Fruit fly (Drosophila melanogaster) whole organism, embryonic: Measurements from ENCODE around the gene CG42299.

Experiments used
- Atf6 ChIP-seq: fragments of 200-800 bp; sonication (Bioruptor generic); IDR thresholded peaks from 2 replicates; pipeline ENCODE4 v1.3.6; 2022; ENCODE audit warnings: missing biosample characterization, missing genetic modification characterization
- CG10209 ChIP-seq: fragments of 200-800 bp; sonication (Bioruptor generic); optimal IDR thresholded peaks from 3 replicates; lab custom pipeline; 2017; ENCODE audit warnings: missing biosample characterization, mild to moderate bottlenecking, missing genetic modification characterization, missing genetic modification reagents
- CG10462 ChIP-seq: fragments of 200-800 bp; sonication (Bioruptor generic); optimal IDR thresholded peaks from 2 replicates; lab custom pipeline; 2016; ENCODE audit warnings: missing biosample characterization, missing genetic modification characterization
- CG10654 ChIP-seq: fragments of 200-800 bp; sonication (Bioruptor generic); optimal IDR thresholded peaks from 2 replicates; lab custom pipeline; 2016; ENCODE audit warnings: missing biosample characterization, missing genetic modification characterization
- CG11696 ChIP-seq: fragments of 200-800 bp; sonication (Bioruptor generic); IDR thresholded peaks from 2 replicates; pipeline ENCODE4 v1.3.6; 2022; ENCODE audit warnings: missing biosample characterization, missing genetic modification characterization
- CG12071 ChIP-seq: fragments of 200-800 bp; sonication (Bioruptor generic); optimal IDR thresholded peaks from 3 replicates; lab custom pipeline; 2018; ENCODE audit warnings: missing biosample characterization, mild to moderate bottlenecking, missing genetic modification characterization
- CG14050 ChIP-seq: fragments of 200-800 bp; sonication (Bioruptor generic); IDR thresholded peaks from 3 replicates; pipeline ENCODE4 v1.3.6; 2022; ENCODE audit warnings: missing biosample characterization, missing genetic modification characterization
- CG15514 ChIP-seq: fragments of 200-800 bp; sonication (Bioruptor generic); optimal IDR thresholded peaks from 3 replicates; lab custom pipeline; 2017; ENCODE audit warnings: missing biosample characterization, missing genetic modification characterization, mild to moderate bottlenecking, moderate library complexity, missing genetic modification reagents
- CG1602 ChIP-seq: fragments of 200-800 bp; sonication (Bioruptor generic); optimal IDR thresholded peaks from 3 replicates; lab custom pipeline; 2016; ENCODE audit warnings: missing biosample characterization, missing genetic modification characterization
- CG1647 ChIP-seq: fragments of 200-800 bp; sonication (Bioruptor generic); optimal IDR thresholded peaks from 3 replicates; lab custom pipeline; 2016; ENCODE audit warnings: missing biosample characterization, missing genetic modification characterization
- CG17186 ChIP-seq: fragments of 200-800 bp; sonication (Bioruptor generic); optimal IDR thresholded peaks from 3 replicates; lab custom pipeline; 2017; ENCODE audit warnings: missing biosample characterization, missing genetic modification reagents, missing genetic modification characterization
- CG31224 ChIP-seq: fragments of 200-800 bp; sonication (Bioruptor generic); IDR thresholded peaks from 2 replicates; pipeline ENCODE4 v1.3.6; 2022; ENCODE audit warnings: missing biosample characterization, missing genetic modification characterization
- CG33213 ChIP-seq: fragments of 200-800 bp; sonication (Bioruptor generic); optimal IDR thresholded peaks from 3 replicates; lab custom pipeline; 2016; ENCODE audit warnings: missing biosample characterization, missing genetic modification characterization
- CG8944 ChIP-seq: fragments of 200-800 bp; sonication (Bioruptor generic); optimal IDR thresholded peaks from 3 replicates; lab custom pipeline; 2016; ENCODE audit warnings: missing biosample characterization, missing genetic modification characterization
- CG9817 ChIP-seq: fragments of 200-800 bp; sonication (Bioruptor generic); optimal IDR thresholded peaks from 2 replicates; lab custom pipeline; 2018; ENCODE audit warnings: missing biosample characterization, mild to moderate bottlenecking, missing genetic modification characterization, moderate library complexity
- CTCF ChIP-seq: fragments of 200-800 bp; sonication (Bioruptor generic); optimal IDR thresholded peaks from 2 replicates; lab custom pipeline; 2017; ENCODE audit warnings: missing biosample characterization, mild to moderate bottlenecking, missing genetic modification characterization, moderate library complexity
- Camta ChIP-seq: fragments of 200-800 bp; sonication (Bioruptor generic); optimal IDR thresholded peaks from 2 replicates; lab custom pipeline; 2016; ENCODE audit warnings: missing biosample characterization, missing genetic modification characterization
- CoRest ChIP-seq: fragments of 200-800 bp; sonication (Bioruptor generic); optimal IDR thresholded peaks from 3 replicates; lab custom pipeline; 2018; ENCODE audit warnings: missing biosample characterization, mild to moderate bottlenecking, missing genetic modification characterization, moderate library complexity
- Dip2 ChIP-seq: fragments of 200-800 bp; sonication (Bioruptor generic); IDR thresholded peaks from 2 replicates; pipeline ENCODE4 v1.3.6; 2022; ENCODE audit warnings: missing biosample characterization, missing genetic modification characterization
- GATAe ChIP-seq: fragments of 200-800 bp; sonication (Bioruptor generic); conservative IDR thresholded peaks from 2 replicates; pipeline ENCODE4 v1.3.6; 2022; ENCODE audit warnings: missing biosample characterization, missing genetic modification characterization
- HLH3B ChIP-seq: fragments of 200-800 bp; sonication (Bioruptor generic); IDR thresholded peaks from 2 replicates; pipeline ENCODE4 v1.3.6; 2022; ENCODE audit warnings: missing biosample characterization, missing genetic modification characterization
- Hand ChIP-seq: fragments of 200-800 bp; sonication (Bioruptor generic); optimal IDR thresholded peaks from 2 replicates; lab custom pipeline; 2017; ENCODE audit warnings: mild to moderate bottlenecking, missing biosample characterization, missing genetic modification reagents, missing genetic modification characterization
- HmgZ ChIP-seq: fragments of 200-800 bp; sonication (Bioruptor generic); optimal IDR thresholded peaks from 2 replicates; lab custom pipeline; 2018; ENCODE audit warnings: missing biosample characterization, mild to moderate bottlenecking, missing genetic modification characterization
- Hr78 ChIP-seq, 2 experiments: fragments of 200-800 bp in 1 of 2; fragments of >200 bp in 1 of 2; sonication (Bioruptor generic) in 1 of 2; optimal IDR thresholded peaks; 2 replicates each; lab custom pipeline; 2017 to 2019; ENCODE audit warnings: missing biosample characterization in 2 of 2, missing genetic modification characterization in 2 of 2, mild to moderate bottlenecking in 1 of 2, moderate library complexity in 1 of 2
- Lim3 ChIP-seq: fragments of 200-800 bp; sonication (Bioruptor generic); IDR thresholded peaks from 2 replicates; pipeline ENCODE4 v1.3.6; 2022; ENCODE audit warnings: missing biosample characterization, missing genetic modification characterization
- Lpt ChIP-seq: fragments of >200 bp; optimal IDR thresholded peaks from 2 replicates; lab custom pipeline; 2018; ENCODE audit warnings: missing biosample characterization, missing genetic modification characterization
- Myb ChIP-seq: fragments of 200-800 bp; sonication (Bioruptor generic); optimal IDR thresholded peaks from 2 replicates; lab custom pipeline; 2016; ENCODE audit warnings: missing biosample characterization, missing genetic modification characterization
- NfI ChIP-seq: fragments of 200-800 bp; sonication (Bioruptor generic); optimal IDR thresholded peaks from 3 replicates; lab custom pipeline; 2018; ENCODE audit warnings: missing biosample characterization, mild to moderate bottlenecking, missing genetic modification characterization, moderate library complexity
- Pdp1 ChIP-seq, 2 experiments: fragments of 200-800 bp; sonication (Bioruptor generic); optimal IDR thresholded peaks; 3 replicates each; lab custom pipeline; 2016; ENCODE audit warnings: missing biosample characterization in 2 of 2, missing genetic modification characterization in 2 of 2, mild to moderate bottlenecking in 1 of 2, moderate library complexity in 1 of 2
- Poxn ChIP-seq: fragments of 200-800 bp; sonication (Bioruptor generic); IDR thresholded peaks from 2 replicates; pipeline ENCODE4 v1.3.6; 2022; ENCODE audit warnings: missing biosample characterization, missing genetic modification characterization
- Rfx ChIP-seq: fragments of 200-800 bp; sonication (Bioruptor generic); IDR thresholded peaks from 2 replicates; pipeline ENCODE4 v1.3.6; 2022; ENCODE audit warnings: missing biosample characterization, missing genetic modification characterization
- Rx ChIP-seq: fragments of 200-800 bp; sonication (Bioruptor generic); IDR thresholded peaks from 2 replicates; pipeline ENCODE4 v1.3.6; 2022; ENCODE audit warnings: missing biosample characterization, missing genetic modification characterization
- Trl ChIP-seq, 3 experiments: fragments of >200 bp in 2 of 3; fragments of 200-800 bp in 1 of 3; sonication (Bioruptor generic) in 1 of 3; optimal IDR thresholded peaks; 2 replicates in 1 of 3; 3 replicates in 2 of 3; lab custom pipeline; 2016 to 2017; ENCODE audit warnings: missing biosample characterization in 1 of 3, missing genetic modification characterization in 1 of 3
- ac ChIP-seq: fragments of 200-800 bp; sonication (Bioruptor generic); optimal IDR thresholded peaks from 3 replicates; lab custom pipeline; 2017; ENCODE audit warnings: missing biosample characterization, mild to moderate bottlenecking, missing genetic modification characterization
- corto ChIP-seq: fragments of 200-800 bp; sonication (Bioruptor generic); optimal IDR thresholded peaks from 2 replicates; lab custom pipeline; 2016; ENCODE audit warnings: missing biosample characterization, mild to moderate bottlenecking, missing genetic modification characterization, moderate library complexity
- crp ChIP-seq, 2 experiments: fragments of 200-800 bp; sonication (Bioruptor generic); optimal IDR thresholded peaks; 2 replicates in 1 of 2; 3 replicates in 1 of 2; lab custom pipeline; 2017; ENCODE audit warnings: missing biosample characterization in 2 of 2, missing genetic modification characterization in 2 of 2, mild to moderate bottlenecking in 1 of 2, moderate library complexity in 1 of 2
- dysf ChIP-seq: fragments of 200-800 bp; sonication (Bioruptor generic); IDR thresholded peaks from 3 replicates; pipeline ENCODE4 v1.3.6; 2022; ENCODE audit warnings: missing biosample characterization, missing genetic modification characterization
- en ChIP-seq: fragments of 200-800 bp; sonication (Bioruptor generic); optimal IDR thresholded peaks from 2 replicates; lab custom pipeline; 2016; ENCODE audit warnings: missing biosample characterization, missing genetic modification characterization
- exex ChIP-seq: fragments of 200-800 bp; sonication (Bioruptor generic); optimal IDR thresholded peaks from 4 replicates; lab custom pipeline; 2018; ENCODE audit warnings: missing biosample characterization, mild to moderate bottlenecking, missing genetic modification characterization, moderate library complexity
- fd3F ChIP-seq: fragments of 200-800 bp; sonication (Bioruptor generic); optimal IDR thresholded peaks from 2 replicates; lab custom pipeline; 2018; ENCODE audit warnings: missing biosample characterization, mild to moderate bottlenecking, missing genetic modification characterization, moderate library complexity
- kah ChIP-seq: fragments of 200-800 bp; sonication (Bioruptor generic); optimal IDR thresholded peaks from 2 replicates; lab custom pipeline; 2018; ENCODE audit warnings: missing biosample characterization, mild to moderate bottlenecking, missing genetic modification characterization
- ken ChIP-seq: fragments of 200-800 bp; sonication (Bioruptor generic); IDR thresholded peaks from 3 replicates; pipeline ENCODE4 v1.3.6; 2022; ENCODE audit warnings: missing biosample characterization, missing genetic modification characterization
- kni ChIP-seq: fragments of 200-800 bp; sonication (Bioruptor generic); optimal IDR thresholded peaks from 3 replicates; lab custom pipeline; 2017; ENCODE audit warnings: mild to moderate bottlenecking, missing biosample characterization, missing genetic modification reagents, missing genetic modification characterization
- nmo ChIP-seq: fragments of 200-800 bp; sonication (Bioruptor generic); optimal IDR thresholded peaks from 2 replicates; lab custom pipeline; 2018; ENCODE audit warnings: missing biosample characterization, mild to moderate bottlenecking, missing genetic modification characterization, moderate library complexity
- nom ChIP-seq: fragments of 200-800 bp; sonication (Bioruptor generic); optimal IDR thresholded peaks from 2 replicates; lab custom pipeline; 2017; ENCODE audit warnings: missing biosample characterization, missing genetic modification characterization, mild to moderate bottlenecking, moderate library complexity, missing genetic modification reagents
- pb ChIP-seq: fragments of 200-800 bp; sonication (Bioruptor generic); optimal IDR thresholded peaks from 3 replicates; lab custom pipeline; 2016; ENCODE audit warnings: missing biosample characterization, missing genetic modification characterization
- pfk ChIP-seq: fragments of 200-800 bp; sonication (Bioruptor generic); optimal IDR thresholded peaks from 2 replicates; lab custom pipeline; 2018; ENCODE audit warnings: missing biosample characterization, mild to moderate bottlenecking, missing genetic modification characterization, moderate library complexity
- shn ChIP-seq: fragments of 200-800 bp; sonication (Bioruptor generic); optimal IDR thresholded peaks from 3 replicates; lab custom pipeline; 2016; ENCODE audit warnings: missing biosample characterization, missing genetic modification characterization
- slp2 ChIP-seq: fragments of 200-800 bp; sonication (Bioruptor generic); optimal IDR thresholded peaks from 2 replicates; lab custom pipeline; 2016; ENCODE audit warnings: missing biosample characterization, missing genetic modification characterization
- sug ChIP-seq: fragments of 200-800 bp; optimal IDR thresholded peaks from 2 replicates; lab custom pipeline; 2019; ENCODE audit warnings: missing biosample characterization, mild to moderate bottlenecking, missing genetic modification characterization, moderate library complexity

CG42299 gene

dm6 chrX:15579579-15579978 is 4.1 kb upstream of the CG42299 start (continued):
- TF ChIP-seq nmo (GFP tag; lab: Kevin White, UChicago) (peak; percentile 89), Dip2 (GFP tag; lab: Robert Waterston, UW) (no peak; the same call in 1 of the 2 replicates), pfk (GFP tag; lab: Kevin White, UChicago) (no peak), Atf6 (GFP tag; lab: Robert Waterston, UW) (peak; percentile 94), HLH3B (GFP tag; lab: Robert Waterston, UW) (peak; percentile 86), CG10654 (GFP tag; lab: Kevin White, UChicago) (peak; percentile 82), ken (peak; percentile 91), CG17186 (peak; percentile 52), kni (peak; percentile 60), slp2 (GFP tag; lab: Kevin White, UChicago) (peak; percentile 83), Hr78 (GFP tag; optimal IDR thresholded peaks at IDR 0.05; lab: Kevin White, UChicago) (peak in 1 of 2 experiments; percentile 65), NfI (GFP tag; lab: Kevin White, UChicago) (peak; percentile 92), kah (GFP tag; lab: Kevin White, UChicago) (peak; percentile 65), CG11696 (GFP tag; lab: Robert Waterston, UW) (peak; percentile 83), ac (GFP tag; lab: Kevin White, UChicago) (peak; percentile 70), Lim3 (GFP tag; lab: Robert Waterston, UW) (peak; percentile 39; the same call in 1 of the 2 replicates), sug (peak; percentile 86), CTCF (peak; percentile 28), corto (peak; percentile 89), CG1602 (GFP tag; lab: Kevin White, UChicago) (peak; percentile 84), Hand (GFP tag; lab: Kevin White, UChicago) (peak; percentile 83), CG8944 (peak; percentile 89), fd3F (GFP tag; lab: Kevin White, UChicago) (peak; percentile 89), pb (peak; percentile 83), CG15514 (GFP tag; lab: Kevin White, UChicago) (peak; percentile 84), CG31224 (peak; percentile 88), CG12071 (peak; percentile 95), crp (GFP tag; optimal IDR thresholded peaks at IDR 0.05; lab: Kevin White, UChicago) (peak in 1 of 2 experiments; percentile 33), Myb (GFP tag; lab: Kevin White, UChicago) (peak; percentile 82), en (GFP tag; lab: Kevin White, UChicago) (peak; percentile 79), Pdp1 (GFP tag; optimal IDR thresholded peaks at IDR 0.05; lab: Kevin White, UChicago) (peak; percentile 89 to 93), CG9817 (tag; lab: Kevin White, UChicago) (peak; percentile 92), dysf (GFP tag; lab: Robert Waterston, UW) (peak; percentile 96), Lpt (GFP tag; lab: Kevin White, UChicago) (no peak), CG14050 (peak; percentile 86), CG10209 (peak; percentile 91), Camta (GFP tag; lab: Kevin White, UChicago) (peak; percentile 88), HmgZ (tag; lab: Kevin White, UChicago) (peak; percentile 94), CG33213 (GFP tag; lab: Kevin White, UChicago) (peak; percentile 86), GATAe (GFP tag; lab: Robert Waterston, UW) (peak; percentile 51), CG10462 (peak; percentile 54), nom (peak; percentile 91), CoRest (tag; lab: Kevin White, UChicago) (peak; percentile 91), Rfx (GFP tag; lab: Robert Waterston, UW) (peak; percentile 98), Poxn (GFP tag; lab: Robert Waterston, UW) (peak; percentile 90), Trl (optimal IDR thresholded peaks at IDR 0.05; lab: Kevin White, UChicago) (no peak), Trl (GFP tag; optimal IDR thresholded peaks at IDR 0.05; lab: Kevin White, UChicago) (peak; percentile 93), shn (GFP tag; lab: Kevin White, UChicago) (peak; percentile 84), Rx (peak; percentile 87), exex (tag; lab: Kevin White, UChicago) (no peak), CG1647 (GFP tag; lab: Kevin White, UChicago) (peak; percentile 90)
